Worm (Caenorhabditis elegans) whole organism, mixed stage, embryonic: ENCODE data around the gene srh-88.

Source experiments
- elt-1 ChIP-seq: sonication (generic microtip); optimal IDR thresholded peaks from 2 replicates; lab custom pipeline; 2017; ENCODE audit warnings: missing genetic modification characterization, mild to moderate bottlenecking, missing compliant biosample characterization, antibody characterized with exemption, moderate library complexity, borderline replicate concordance; ENCODE audit not compliant: insufficient read depth
- elt-3 ChIP-seq: fragments of 150-350 bp; optimal IDR thresholded peaks from 2 replicates; lab custom pipeline; 2014; ENCODE audit warnings: missing biosample characterization, missing genetic modification characterization
- nhr-12 ChIP-seq: fragments of 150-350 bp; optimal IDR thresholded peaks from 2 replicates; lab custom pipeline; 2014; ENCODE audit warnings: missing biosample characterization, missing genetic modification characterization
- nhr-2 ChIP-seq: fragments of 150-350 bp; optimal IDR thresholded peaks from 2 replicates; lab custom pipeline; 2014; ENCODE audit warnings: missing biosample characterization, missing genetic modification characterization
- nhr-237 ChIP-seq: fragments of 150-350 bp; optimal IDR thresholded peaks from 2 replicates; lab custom pipeline; 2014; ENCODE audit warnings: missing biosample characterization, missing genetic modification characterization
- unc-120 ChIP-seq: sonication (generic microtip); optimal IDR thresholded peaks from 2 replicates; lab custom pipeline; 2017; ENCODE audit warnings: missing genetic modification characterization, missing compliant biosample characterization; ENCODE audit not compliant: poor library complexity, severe bottlenecking
- unc-39 ChIP-seq: fragments of 150-350 bp; optimal IDR thresholded peaks from 2 replicates; lab custom pipeline; 2014; ENCODE audit warnings: missing biosample characterization, missing genetic modification characterization
- unc-62 ChIP-seq: fragments of 150-350 bp; optimal IDR thresholded peaks from 2 replicates; lab custom pipeline; 2014; ENCODE audit warnings: missing biosample characterization, missing genetic modification reagents, missing genetic modification characterization
- ztf-11 ChIP-seq: fragments of 150-350 bp; optimal IDR thresholded peaks from 2 replicates; lab custom pipeline; 2014; ENCODE audit warnings: missing biosample characterization, missing genetic modification characterization

DNA sequence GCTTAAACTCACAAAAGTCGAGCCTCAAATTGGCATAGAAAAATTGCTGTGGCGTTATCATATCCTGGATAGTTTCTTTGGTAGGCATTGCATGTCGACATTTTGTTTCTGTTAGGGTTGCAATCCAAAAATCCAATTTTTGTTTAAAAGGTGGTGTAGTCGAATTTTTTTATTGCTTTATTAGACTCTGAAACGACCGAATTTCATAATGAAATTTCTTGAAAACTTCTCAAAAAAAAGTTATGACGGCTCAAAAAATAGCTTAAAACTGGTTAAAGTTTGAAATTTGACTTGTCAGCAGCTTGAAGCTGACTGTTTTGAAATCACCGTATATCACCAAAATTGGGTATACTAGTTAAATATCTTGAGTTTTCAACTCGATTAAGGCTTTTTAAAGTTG, 23.3 kb downstream of the srh-88 start, which contains the start of gene srw-143:
- TF ChIP-seq unc-39, result no peak
- no peak for TF ChIP-seq unc-120
- no peak for TF ChIP-seq unc-62 (GFP tag; lab: Kevin White, UChicago)
- TF ChIP-seq nhr-12 (tag; lab: Kevin White, UChicago), result no peak
- no peak for TF ChIP-seq ztf-11 (tag; lab: Kevin White, UChicago)
- no peak for TF ChIP-seq nhr-2 (tag; lab: Kevin White, UChicago)
- TF ChIP-seq nhr-237 (tag; lab: Kevin White, UChicago), result no peak
- TF ChIP-seq elt-1 (tag; lab: Kevin White, UChicago), result no peak
- no peak for TF ChIP-seq elt-3
